Worm (Caenorhabditis elegans) whole organism, mixed stage, embryonic: ENCODE results near the gene mltn-11.

Source experiments
- M03D4.4 ChIP-seq: sonication (generic microtip); optimal IDR thresholded peaks from 2 replicates; lab custom pipeline; 2017; ENCODE audit warnings: mild to moderate bottlenecking, missing genetic modification characterization, missing compliant biosample characterization
- ceh-83 ChIP-seq: fragments of 200-800 bp; sonication (Bioruptor generic); optimal IDR thresholded peaks from 2 replicates; lab custom pipeline; 2018; ENCODE audit warnings: mild to moderate bottlenecking, missing genetic modification characterization, missing compliant biosample characterization
- ces-1 ChIP-seq: fragments of 150-350 bp; optimal IDR thresholded peaks from 2 replicates; lab custom pipeline; 2014; ENCODE audit warnings: missing biosample characterization, missing genetic modification reagents, missing genetic modification characterization
- elt-3 ChIP-seq: fragments of 150-350 bp; optimal IDR thresholded peaks from 2 replicates; lab custom pipeline; 2014; ENCODE audit warnings: missing biosample characterization, missing genetic modification characterization
- lsy-2 ChIP-seq: fragments of 150-350 bp; optimal IDR thresholded peaks from 2 replicates; lab custom pipeline; 2014; ENCODE audit warnings: missing biosample characterization, missing genetic modification characterization
- mep-1 ChIP-seq: fragments of 150-350 bp; optimal IDR thresholded peaks from 2 replicates; lab custom pipeline; 2017; ENCODE audit warnings: missing biosample characterization, missing genetic modification reagents, missing genetic modification characterization, inconsistent platforms
- nhr-12 ChIP-seq: fragments of 150-350 bp; optimal IDR thresholded peaks from 2 replicates; lab custom pipeline; 2014; ENCODE audit warnings: missing biosample characterization, missing genetic modification characterization
- nhr-28 ChIP-seq: fragments of 150-350 bp; optimal IDR thresholded peaks from 2 replicates; lab custom pipeline; 2014; ENCODE audit warnings: missing biosample characterization, missing genetic modification characterization
- unc-39 ChIP-seq: fragments of 150-350 bp; optimal IDR thresholded peaks from 2 replicates; lab custom pipeline; 2014; ENCODE audit warnings: missing biosample characterization, missing genetic modification characterization
- zip-8 ChIP-seq: fragments of 150-350 bp; optimal IDR thresholded peaks from 2 replicates; lab custom pipeline; 2014; ENCODE audit warnings: missing biosample characterization, missing genetic modification characterization
- ztf-11 ChIP-seq: fragments of 150-350 bp; optimal IDR thresholded peaks from 2 replicates; lab custom pipeline; 2014; ENCODE audit warnings: missing biosample characterization, missing genetic modification characterization

- TF ChIP-seq nhr-12 (tag; lab: Kevin White, UChicago) (no peak), M03D4.4 (tag; lab: Kevin White, UChicago) (no peak), elt-3 (tag; lab: Kevin White, UChicago) (no peak), ces-1 (GFP tag; lab: Kevin White, UChicago) (no peak), nhr-28 (no peak), ceh-83 (GFP tag; lab: Kevin White, UChicago) (no peak), lsy-2 (tag; lab: Kevin White, UChicago) (no peak), zip-8 (tag; lab: Kevin White, UChicago) (no peak), mep-1 (tag; lab: Kevin White, UChicago) (no peak), ztf-11 (tag; lab: Kevin White, UChicago) (no peak), unc-39 (tag; lab: Kevin White, UChicago) (no peak)
Measured at ce11 chrV:16589488-16589887, 46.5 kb upstream of the mltn-11 start.
